Fruit fly (Drosophila melanogaster) Kc167 (cell line): ENCODE data around the gene Dhc93AB.

Experiments used
- Myc ChIP-seq: fragments of >200 bp; optimal IDR thresholded peaks from 2 replicates; lab custom pipeline; 2017; ENCODE audit warnings: missing external identifiers
- Sin3A ChIP-seq: fragments of >200 bp; optimal IDR thresholded peaks from 2 replicates; lab custom pipeline; 2018; ENCODE audit warnings: missing external identifiers
- insv ChIP-seq: fragments of >200 bp; optimal IDR thresholded peaks from 3 replicates; lab custom pipeline; 2018; ENCODE audit warnings: missing external identifiers
- psq ChIP-seq: fragments of >200 bp; optimal IDR thresholded peaks from 2 replicates; lab custom pipeline; 2017; ENCODE audit warnings: missing external identifiers
- ttk ChIP-seq: sonication (Bioruptor generic); optimal IDR thresholded peaks from 2 replicates; lab custom pipeline; 2017; ENCODE audit warnings: missing external identifiers

DNA sequence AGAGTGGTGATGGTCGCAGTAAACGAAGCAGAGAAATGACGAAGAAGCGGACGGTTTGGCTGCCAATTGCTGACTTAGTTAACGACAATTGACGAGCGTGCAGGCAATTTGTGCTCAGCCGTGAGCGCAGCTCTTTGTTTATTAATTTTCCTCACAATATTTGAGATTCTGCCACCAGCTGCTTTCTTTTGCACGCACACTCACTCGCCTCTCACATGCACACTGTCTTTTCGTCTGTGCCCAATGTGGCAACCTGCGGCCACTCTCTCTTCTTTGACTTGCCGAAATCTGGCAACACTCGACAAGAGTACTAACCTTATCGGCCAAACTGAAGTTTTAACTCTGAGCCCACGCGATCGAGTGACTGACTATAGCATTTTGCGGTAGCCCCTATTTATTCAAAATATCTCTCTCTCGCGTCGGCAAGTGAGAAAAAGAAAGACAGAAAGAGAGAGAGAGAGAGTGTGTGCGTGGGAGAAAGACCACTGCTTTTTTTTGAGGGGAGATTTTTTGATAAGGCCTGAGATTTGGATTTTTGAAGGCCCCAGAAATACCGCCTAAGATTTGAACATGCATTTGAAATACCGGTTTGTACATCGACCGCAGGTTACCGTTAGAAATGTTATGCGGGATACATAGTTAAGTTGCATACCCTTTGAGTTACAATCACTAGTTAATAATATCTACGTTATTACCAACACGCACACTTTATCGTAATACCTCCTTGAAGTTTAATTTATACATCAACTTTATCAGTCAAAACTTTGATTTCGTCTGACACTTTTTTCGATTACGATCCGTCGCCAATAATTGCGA, 18.3 kb upstream of the Dhc93AB start, which contains the start of gene Mvl:
- no peak for TF ChIP-seq ttk (lab: Kevin White, UChicago)
- TF ChIP-seq Sin3A (lab: Kevin White, UChicago) = no peak
- no peak for TF ChIP-seq psq (lab: Kevin White, UChicago)
- TF ChIP-seq insv (lab: Kevin White, UChicago) = no peak
- no peak for TF ChIP-seq Myc (lab: Kevin White, UChicago)
